Fruit fly (Drosophila melanogaster): Measurements from ENCODE around the gene FRG1.

DNA sequence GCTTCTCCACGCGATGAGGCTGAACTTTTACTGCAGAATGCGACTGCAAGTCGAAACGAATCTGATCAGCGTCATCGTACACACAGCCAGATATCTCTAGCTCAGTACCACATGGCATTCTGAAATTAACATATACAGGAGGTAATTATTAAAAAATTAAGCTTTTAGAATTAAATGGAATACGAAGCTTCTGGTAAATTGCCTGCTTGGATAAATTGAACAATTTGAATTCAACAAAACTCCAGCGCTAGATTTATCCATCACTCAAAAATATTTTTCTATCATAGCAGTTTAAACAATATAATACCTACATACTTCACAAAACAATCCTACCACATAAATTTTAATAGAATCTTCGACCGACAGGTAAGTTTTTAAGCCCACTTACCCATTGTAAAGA is 2.3 kb upstream of the FRG1 start, which contains the start of gene SCCRO4:
- TF ChIP-seq pan (optimal IDR thresholded peaks at IDR 0.05) (no peak), Dll (optimal IDR thresholded peaks at IDR 0.05) (no peak), psq (optimal IDR thresholded peaks at IDR 0.05) (no peak), usp (GFP tag; optimal IDR thresholded peaks at IDR 0.05) (no peak), EcR (GFP tag; optimal IDR thresholded peaks at IDR 0.05) (no peak)

Measured in whole organism.